Fruit fly (Drosophila melanogaster): Measurements from ENCODE around the gene CG15544.

- TF ChIP-seq bbx (GFP tag; IDR thresholded peaks at IDR 0.05; ENCODE audit: partially characterized antibody) (no peak), gro (GFP tag; optimal IDR thresholded peaks at IDR 0.05) (no peak), fd96Cb (tag; optimal IDR thresholded peaks at IDR 0.05) (no peak), CG7786 (GFP tag; optimal IDR thresholded peaks at IDR 0.05) (no peak), knrl (GFP tag; IDR thresholded peaks at IDR 0.05; ENCODE audit: partially characterized antibody) (no peak), mam (GFP tag; optimal IDR thresholded peaks at IDR 0.05) (peak; percentile 3), CG15601 (tag; optimal IDR thresholded peaks at IDR 0.05) (no peak), HLH54F (GFP tag; optimal IDR thresholded peaks at IDR 0.05) (no peak), CG12104 (GFP tag; optimal IDR thresholded peaks at IDR 0.05) (no peak), ATbp (GFP tag; optimal IDR thresholded peaks at IDR 0.05) (no peak), insv (GFP tag; optimal IDR thresholded peaks at IDR 0.05) (no peak), CG15514 (GFP tag; optimal IDR thresholded peaks at IDR 0.05) (peak; percentile 40), CG10274 (GFP tag; optimal IDR thresholded peaks at IDR 0.05) (no peak)
Observed at dm6 chr3R:30802115-30802682, 25.4 kb upstream of the CG15544 start.

Data from whole organism, embryonic.